Worm (Caenorhabditis elegans) whole organism, late embryonic: Measurements from ENCODE around the gene nck-1.

Experiments
- Y22D7AL.16 ChIP-seq: sonication (generic microtip); optimal IDR thresholded peaks from 2 replicates; lab custom pipeline; 2016; ENCODE audit warnings: missing genetic modification characterization, missing compliant biosample characterization
- ama-1 ChIP-seq: fragments of 150-350 bp; optimal IDR thresholded peaks from 2 replicates; lab custom pipeline; 2014
- ceh-19 ChIP-seq: fragments of 200-800 bp; sonication (Bioruptor generic); optimal IDR thresholded peaks from 2 replicates; lab custom pipeline; 2018; ENCODE audit warnings: mild to moderate bottlenecking, missing genetic modification characterization, missing compliant biosample characterization
- ceh-34 ChIP-seq: sonication (generic microtip); optimal IDR thresholded peaks from 2 replicates; lab custom pipeline; 2016; ENCODE audit warnings: mild to moderate bottlenecking, missing genetic modification characterization, missing compliant biosample characterization
- ceh-48 ChIP-seq: sonication (generic microtip); optimal IDR thresholded peaks from 2 replicates; lab custom pipeline; 2016; ENCODE audit warnings: missing genetic modification characterization, inconsistent platforms, missing compliant biosample characterization
- ceh-9 ChIP-seq: sonication (generic microtip); optimal IDR thresholded peaks from 2 replicates; lab custom pipeline; 2016; ENCODE audit warnings: mild to moderate bottlenecking, missing genetic modification characterization, inconsistent platforms, missing compliant biosample characterization
- eyg-1 ChIP-seq: sonication (generic microtip); optimal IDR thresholded peaks from 2 replicates; lab custom pipeline; 2016; ENCODE audit warnings: missing genotype, missing genetic modification characterization, missing compliant biosample characterization
- fkh-6 ChIP-seq: sonication (generic microtip); optimal IDR thresholded peaks from 2 replicates; lab custom pipeline; 2016; ENCODE audit warnings: missing genetic modification characterization, missing compliant biosample characterization
- pax-1 ChIP-seq: fragments of 150-350 bp; optimal IDR thresholded peaks from 2 replicates; lab custom pipeline; 2014; ENCODE audit warnings: missing biosample characterization, missing genetic modification characterization
- pha-4 ChIP-seq: fragments of 150-350 bp; optimal IDR thresholded peaks from 2 replicates; lab custom pipeline; 2018; ENCODE audit warnings: missing biosample characterization, missing genetic modification reagents, missing genetic modification characterization
- ref-2 ChIP-seq: sonication (generic microtip); optimal IDR thresholded peaks from 2 replicates; lab custom pipeline; 2016; ENCODE audit warnings: missing genetic modification characterization, missing compliant biosample characterization
- rnt-1 ChIP-seq: sonication (generic microtip); optimal IDR thresholded peaks from 2 replicates; lab custom pipeline; 2016; ENCODE audit warnings: missing genetic modification characterization, missing compliant biosample characterization
- sox-4 ChIP-seq: sonication (generic microtip); optimal IDR thresholded peaks from 2 replicates; lab custom pipeline; 2017; ENCODE audit warnings: mild to moderate bottlenecking, missing genetic modification characterization, inconsistent platforms, missing compliant biosample characterization
- unc-86 ChIP-seq: sonication (generic microtip); optimal IDR thresholded peaks from 2 replicates; lab custom pipeline; 2016; ENCODE audit warnings: missing genetic modification characterization, missing compliant biosample characterization

- no peak for TF ChIP-seq sox-4 (tag; lab: Kevin White, UChicago)
- no peak for TF ChIP-seq pha-4 (tag; lab: Kevin White, UChicago)
- no peak for TF ChIP-seq ceh-19
- TF ChIP-seq rnt-1 (tag; lab: Kevin White, UChicago) = no peak
- TF ChIP-seq ceh-34 (tag; lab: Kevin White, UChicago) = no peak
- TF ChIP-seq Y22D7AL.16 = no peak
- no peak for TF ChIP-seq unc-86 (tag; lab: Kevin White, UChicago)
- no peak for TF ChIP-seq pax-1 (tag; lab: Kevin White, UChicago)
- TF ChIP-seq ceh-48 (tag; lab: Kevin White, UChicago) = no peak
- TF ChIP-seq ref-2 (tag; lab: Kevin White, UChicago) = no peak
- TF ChIP-seq fkh-6 (tag; lab: Kevin White, UChicago) = no peak
- no peak for TF ChIP-seq eyg-1 (tag; lab: Kevin White, UChicago)
- no peak for TF ChIP-seq ama-1 (lab: Kevin White, UChicago)
- TF ChIP-seq ceh-9 = no peak
These were observed 24.6 kb downstream of the nck-1 start for ce11 chrX:4128684-4129083.
